Worm (Caenorhabditis elegans) whole organism, late embryonic: ENCODE results near the gene srx-48.
"Not testable (repeated sequence)": the region's sequence is repeated elsewhere in the genome, so short reads cannot be mapped to it uniquely, and the experiment has no call there.

ENCODE experiments used
- dmd-4 ChIP-seq: sonication (generic microtip); optimal IDR thresholded peaks from 2 replicates; lab custom pipeline; 2016; ENCODE audit warnings: borderline replicate concordance, missing genetic modification characterization, missing compliant biosample characterization
- elt-2 ChIP-seq: sonication (generic microtip); optimal IDR thresholded peaks from 2 replicates; lab custom pipeline; 2016; ENCODE audit warnings: missing genetic modification reagents, missing genetic modification characterization, missing compliant biosample characterization
- fkh-10 ChIP-seq: fragments of 150-350 bp; optimal IDR thresholded peaks from 2 replicates; lab custom pipeline; 2014; ENCODE audit warnings: missing biosample characterization, missing genetic modification reagents, missing genetic modification characterization
- hlh-30 ChIP-seq: sonication (generic microtip); optimal IDR thresholded peaks from 2 replicates; lab custom pipeline; 2017; ENCODE audit warnings: antibody characterized with exemption, missing genetic modification characterization, missing compliant biosample characterization; ENCODE audit not compliant: insufficient read depth
- lin-11 ChIP-seq: fragments of 200-800 bp; sonication (Bioruptor generic); optimal IDR thresholded peaks from 2 replicates; lab custom pipeline; 2018; ENCODE audit warnings: mild to moderate bottlenecking, missing genetic modification characterization, missing compliant biosample characterization
- madf-2 ChIP-seq: sonication (generic microtip); optimal IDR thresholded peaks from 2 replicates; lab custom pipeline; 2017; ENCODE audit warnings: missing genetic modification characterization, missing compliant biosample characterization
- nfya-1 ChIP-seq: sonication (generic microtip); optimal IDR thresholded peaks from 2 replicates; lab custom pipeline; 2017; ENCODE audit warnings: missing genetic modification characterization, mild to moderate bottlenecking, missing compliant biosample characterization, antibody characterized with exemption, moderate library complexity
- nhr-11 ChIP-seq: fragments of 150-350 bp; optimal IDR thresholded peaks from 2 replicates; lab custom pipeline; 2014; ENCODE audit warnings: missing biosample characterization, missing genetic modification characterization
- nhr-232 ChIP-seq: sonication (generic microtip); optimal IDR thresholded peaks from 2 replicates; lab custom pipeline; 2016; ENCODE audit warnings: missing genetic modification characterization, missing compliant biosample characterization
- pha-4 ChIP-seq: fragments of 150-350 bp; optimal IDR thresholded peaks from 2 replicates; lab custom pipeline; 2018; ENCODE audit warnings: missing biosample characterization, missing genetic modification reagents, missing genetic modification characterization
- pqm-1 ChIP-seq: sonication (generic microtip); optimal IDR thresholded peaks from 2 replicates; lab custom pipeline; 2016; ENCODE audit warnings: missing genetic modification characterization, missing compliant biosample characterization
- tbx-2 ChIP-seq: sonication (generic microtip); optimal IDR thresholded peaks from 2 replicates; lab custom pipeline; 2016; ENCODE audit warnings: missing genetic modification characterization, missing compliant biosample characterization
- tbx-7 ChIP-seq: sonication (generic microtip); optimal IDR thresholded peaks from 2 replicates; lab custom pipeline; 2016; ENCODE audit warnings: missing genotype, missing genetic modification characterization, missing compliant biosample characterization
- unc-55 ChIP-seq: sonication (generic microtip); optimal IDR thresholded peaks from 2 replicates; lab custom pipeline; 2017; ENCODE audit warnings: missing biosample characterization, missing genetic modification reagents, missing genetic modification characterization

DNA sequence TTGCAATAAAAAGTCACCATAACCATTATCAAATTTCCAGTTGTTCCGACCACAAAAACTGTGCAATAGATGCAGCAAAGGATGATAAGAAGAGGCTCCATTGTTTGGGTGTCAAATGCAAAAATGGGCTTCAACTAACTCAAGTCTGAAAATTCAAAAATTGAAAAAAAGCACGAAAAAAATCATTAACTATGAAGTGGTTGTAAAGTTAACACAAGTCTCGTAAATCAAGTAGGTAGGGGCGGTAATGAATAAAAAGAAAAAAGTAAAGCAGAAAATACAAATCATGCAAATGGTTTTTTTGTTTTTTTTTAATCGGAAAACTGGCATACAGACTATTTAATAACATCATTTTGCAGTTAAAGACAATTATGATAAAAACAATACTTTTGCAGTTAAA, 46.9 kb downstream of the srx-48 start, which contains the start of gene srsx-39:
- TF ChIP-seq nhr-232 (tag; lab: Kevin White, UChicago); dmd-4 (tag; lab: Kevin White, UChicago); hlh-30 (tag; lab: Kevin White, UChicago); elt-2 (tag; lab: Kevin White, UChicago); tbx-2 (tag; lab: Kevin White, UChicago); pqm-1 (tag; lab: Kevin White, UChicago); tbx-7 (tag; lab: Kevin White, UChicago); madf-2; lin-11; fkh-10 (GFP tag; lab: Kevin White, UChicago); pha-4 (tag; lab: Kevin White, UChicago); unc-55 (GFP tag; lab: Kevin White, UChicago); nfya-1; nhr-11: not testable (repeated sequence)
